Fruit fly (Drosophila melanogaster): ENCODE results near the gene RpL34b.

DNA sequence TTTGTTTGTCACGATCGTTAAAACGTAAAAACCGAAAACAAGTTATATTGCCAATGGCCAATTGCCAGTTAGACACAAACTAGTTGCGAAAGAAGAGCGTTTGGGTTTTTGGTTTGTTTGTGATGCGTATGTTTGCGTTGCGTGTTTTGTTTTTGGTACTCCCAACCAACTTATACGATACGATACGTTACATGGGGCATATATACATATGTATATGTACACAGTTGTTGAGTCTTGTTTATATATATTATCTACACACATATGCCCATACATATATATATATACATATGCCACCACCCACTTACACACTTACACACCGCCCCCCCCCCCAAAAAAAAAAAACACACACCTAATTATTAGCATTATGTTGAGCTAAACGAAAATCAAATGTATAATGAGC lies 47.3 kb upstream of the RpL34b start:
- TF ChIP-seq ttk (optimal IDR thresholded peaks at IDR 0.05) = no peak
- no peak for TF ChIP-seq psq (optimal IDR thresholded peaks at IDR 0.05)
- TF ChIP-seq Sin3A (optimal IDR thresholded peaks at IDR 0.05) = no peak
- TF ChIP-seq Myc (optimal IDR thresholded peaks at IDR 0.05) = no peak
- no peak for TF ChIP-seq h (optimal IDR thresholded peaks at IDR 0.05)
